Fruit fly (Drosophila melanogaster) whole organism, embryonic: ENCODE results near the gene CG8765.

Experiments
- ATbp ChIP-seq: fragments of 200-800 bp; sonication (Bioruptor generic); optimal IDR thresholded peaks from 2 replicates; lab custom pipeline; 2017; ENCODE audit warnings: missing biosample characterization, mild to moderate bottlenecking, missing genetic modification characterization, missing genetic modification reagents
- Awh ChIP-seq: fragments of 200-800 bp; sonication (Bioruptor generic); IDR thresholded peaks from 2 replicates; pipeline ENCODE4, ENCODE4 v1.3.6; 2022; ENCODE audit warnings: missing biosample characterization, missing genetic modification characterization
- BtbVII ChIP-seq: fragments of 200-800 bp; sonication (Bioruptor generic); optimal IDR thresholded peaks from 3 replicates; lab custom pipeline; 2017; ENCODE audit warnings: missing biosample characterization, mild to moderate bottlenecking, missing genetic modification characterization
- CG1024 ChIP-seq: fragments of 200-800 bp; sonication (Bioruptor generic); IDR thresholded peaks from 2 replicates; pipeline ENCODE4 v1.3.6; 2022; ENCODE audit warnings: missing biosample characterization, missing genetic modification characterization
- CG10565 ChIP-seq: fragments of 200-800 bp; sonication (Bioruptor generic); optimal IDR thresholded peaks from 3 replicates; lab custom pipeline; 2016; ENCODE audit warnings: missing biosample characterization, mild to moderate bottlenecking, missing genetic modification characterization
- CG10979 ChIP-seq: fragments of 200-800 bp; sonication (Bioruptor generic); optimal IDR thresholded peaks from 2 replicates; lab custom pipeline; 2018; ENCODE audit warnings: missing biosample characterization, mild to moderate bottlenecking, missing genetic modification characterization, moderate library complexity
- CG11723 ChIP-seq: fragments of 200-800 bp; sonication (Bioruptor generic); optimal IDR thresholded peaks from 2 replicates; lab custom pipeline; 2017; ENCODE audit warnings: missing biosample characterization, mild to moderate bottlenecking, missing genetic modification characterization
- CG13287 ChIP-seq: fragments of 200-800 bp; sonication (Bioruptor generic); IDR thresholded peaks from 2 replicates; pipeline ENCODE4 v1.3.6; 2022; ENCODE audit warnings: missing biosample characterization, missing genetic modification characterization; ENCODE audit not compliant: partially characterized antibody
- CG15073 ChIP-seq: fragments of 200-800 bp; sonication (Bioruptor generic); optimal IDR thresholded peaks from 2 replicates; lab custom pipeline; 2016; ENCODE audit warnings: missing biosample characterization, missing genetic modification characterization
- CG17186 ChIP-seq: fragments of 200-800 bp; sonication (Bioruptor generic); optimal IDR thresholded peaks from 3 replicates; lab custom pipeline; 2017; ENCODE audit warnings: missing biosample characterization, missing genetic modification reagents, missing genetic modification characterization
- CG17359 ChIP-seq: fragments of 200-800 bp; sonication (Bioruptor generic); optimal IDR thresholded peaks from 3 replicates; lab custom pipeline; 2018; ENCODE audit warnings: missing biosample characterization, mild to moderate bottlenecking, missing genetic modification characterization, moderate library complexity
- CG17385 ChIP-seq: fragments of 200-800 bp; sonication (Bioruptor generic); optimal IDR thresholded peaks from 3 replicates; lab custom pipeline; 2018; ENCODE audit warnings: missing biosample characterization, mild to moderate bottlenecking, missing genetic modification characterization
- CG18599 ChIP-seq: fragments of 200-800 bp; sonication (Bioruptor generic); optimal IDR thresholded peaks from 3 replicates; lab custom pipeline; 2017; ENCODE audit warnings: missing biosample characterization, missing genetic modification characterization, mild to moderate bottlenecking, moderate library complexity, missing genetic modification reagents
- CG33557 ChIP-seq: fragments of 200-800 bp; sonication (Bioruptor generic); optimal IDR thresholded peaks from 2 replicates; lab custom pipeline; 2019; ENCODE audit warnings: missing biosample characterization, mild to moderate bottlenecking, missing genetic modification characterization, moderate library complexity
- CG3995 ChIP-seq: fragments of 200-800 bp; sonication (Bioruptor generic); optimal IDR thresholded peaks from 3 replicates; lab custom pipeline; 2016; ENCODE audit warnings: missing biosample characterization, missing genetic modification characterization
- CG43689 ChIP-seq: fragments of 200-800 bp; sonication (Bioruptor generic); IDR thresholded peaks from 2 replicates; pipeline ENCODE4 v1.3.6; 2022; ENCODE audit warnings: missing biosample characterization, missing genetic modification characterization
- CG6654 ChIP-seq: fragments of 200-800 bp; sonication (Bioruptor generic); optimal IDR thresholded peaks from 2 replicates; lab custom pipeline; 2017; ENCODE audit warnings: missing biosample characterization, mild to moderate bottlenecking, missing genetic modification characterization
- CG6765 ChIP-seq: fragments of 200-800 bp; sonication (Bioruptor generic); optimal IDR thresholded peaks from 3 replicates; lab custom pipeline; 2017; ENCODE audit warnings: missing biosample characterization, mild to moderate bottlenecking, missing genetic modification characterization
- CG7963 ChIP-seq: fragments of 200-800 bp; sonication (Bioruptor generic); IDR thresholded peaks from 3 replicates; pipeline ENCODE4 v1.3.6; 2022; ENCODE audit warnings: missing biosample characterization, missing genetic modification characterization; ENCODE audit not compliant: partially characterized antibody
- CoRest ChIP-seq: fragments of 200-800 bp; sonication (Bioruptor generic); optimal IDR thresholded peaks from 3 replicates; lab custom pipeline; 2018; ENCODE audit warnings: missing biosample characterization, mild to moderate bottlenecking, missing genetic modification characterization, moderate library complexity
- CrebB ChIP-seq: fragments of 200-800 bp; sonication (Bioruptor generic); optimal IDR thresholded peaks from 3 replicates; lab custom pipeline; 2018; ENCODE audit warnings: missing biosample characterization, mild to moderate bottlenecking, missing genetic modification characterization
- D ChIP-seq, 2 experiments: fragments of 200-800 bp in 1 of 2; fragments of >200 bp in 1 of 2; sonication (Bioruptor generic) in 1 of 2; optimal IDR thresholded peaks; 2 replicates in 1 of 2; 3 replicates in 1 of 2; lab custom pipeline; 2017; ENCODE audit warnings: mild to moderate bottlenecking in 1 of 2, missing biosample characterization in 1 of 2, missing genetic modification characterization in 1 of 2, missing genetic modification reagents in 1 of 2
- D19A ChIP-seq: fragments of 200-800 bp; optimal IDR thresholded peaks from 3 replicates; lab custom pipeline; 2019; ENCODE audit warnings: missing biosample characterization, mild to moderate bottlenecking, missing genetic modification characterization, moderate library complexity
- Drgx ChIP-seq: fragments of 200-800 bp; sonication (Bioruptor generic); IDR thresholded peaks from 2 replicates; pipeline ENCODE4 v1.3.6; 2022; ENCODE audit warnings: missing biosample characterization, missing genetic modification characterization
- E2f1 ChIP-seq: fragments of 200-800 bp; sonication (Bioruptor generic); IDR thresholded peaks from 2 replicates; pipeline ENCODE4 v1.3.6; 2022; ENCODE audit warnings: missing biosample characterization, missing genetic modification characterization
- ERR ChIP-seq: fragments of 200-800 bp; sonication (Bioruptor generic); optimal IDR thresholded peaks from 2 replicates; lab custom pipeline; 2016; ENCODE audit warnings: missing biosample characterization, missing genetic modification characterization
- Mrtf ChIP-seq: fragments of 200-800 bp; sonication (Bioruptor generic); IDR thresholded peaks from 3 replicates; pipeline ENCODE4 v1.3.6; 2022; ENCODE audit warnings: missing biosample characterization, missing genetic modification characterization
- Scr ChIP-seq: fragments of 200-800 bp; sonication (Bioruptor generic); IDR thresholded peaks from 2 replicates; pipeline ENCODE4 v1.3.6; 2022; ENCODE audit warnings: missing biosample characterization, missing genetic modification characterization; ENCODE audit not compliant: partially characterized antibody
- ase ChIP-seq: fragments of 200-800 bp; sonication (Bioruptor generic); IDR thresholded peaks from 3 replicates; pipeline ENCODE4 v1.3.6; 2022; ENCODE audit warnings: missing biosample characterization, missing genetic modification characterization
- bowl ChIP-seq: fragments of 200-800 bp; sonication (Bioruptor generic); IDR thresholded peaks from 2 replicates; pipeline ENCODE4 v1.3.6; 2022; ENCODE audit warnings: missing biosample characterization, missing genetic modification characterization
- bsh ChIP-seq, 2 experiments: fragments of 200-800 bp; sonication (Bioruptor generic); optimal IDR thresholded peaks; 2 replicates each; lab custom pipeline; 2017 to 2018; ENCODE audit warnings: mild to moderate bottlenecking in 2 of 2, missing biosample characterization in 2 of 2, missing genetic modification characterization in 2 of 2, moderate library complexity in 1 of 2
- cg ChIP-seq: fragments of 200-800 bp; sonication (Bioruptor generic); optimal IDR thresholded peaks from 3 replicates; lab custom pipeline; 2019; ENCODE audit warnings: missing biosample characterization, mild to moderate bottlenecking, missing genetic modification characterization, moderate library complexity
- cwo ChIP-seq: fragments of 200-800 bp; sonication (Bioruptor generic); optimal IDR thresholded peaks from 3 replicates; lab custom pipeline; 2017; ENCODE audit warnings: missing biosample characterization, missing genetic modification characterization, mild to moderate bottlenecking, moderate library complexity, missing genetic modification reagents
- grn ChIP-seq: fragments of 200-800 bp; sonication (Bioruptor generic); optimal IDR thresholded peaks from 3 replicates; lab custom pipeline; 2017; ENCODE audit warnings: missing biosample characterization, missing genetic modification characterization
- gsb-n ChIP-seq: fragments of 200-800 bp; sonication (Bioruptor generic); optimal IDR thresholded peaks from 3 replicates; lab custom pipeline; 2018; ENCODE audit warnings: missing biosample characterization, mild to moderate bottlenecking, missing genetic modification characterization
- inv ChIP-seq: fragments of 200-800 bp; sonication (Bioruptor generic); IDR thresholded peaks from 2 replicates; pipeline ENCODE4 v1.3.6; 2022; ENCODE audit warnings: missing biosample characterization, missing genetic modification characterization; ENCODE audit not compliant: partially characterized antibody
- lov ChIP-seq, 2 experiments: fragments of 200-800 bp in 1 of 2; fragments of >200 bp in 1 of 2; sonication (Bioruptor generic) in 1 of 2; IDR thresholded peaks in 1 of 2; optimal IDR thresholded peaks in 1 of 2; 2 replicates in 1 of 2; 3 replicates in 1 of 2; pipeline versions ENCODE4 v1.3.6 to Lab custom; 2017 to 2022; ENCODE audit warnings: missing biosample characterization in 1 of 2, missing genetic modification characterization in 1 of 2
- nerfin-2 ChIP-seq: fragments of 200-800 bp; sonication (Bioruptor generic); IDR thresholded peaks from 2 replicates; pipeline ENCODE4 v1.3.6; 2022; ENCODE audit warnings: missing biosample characterization, missing genetic modification characterization; ENCODE audit not compliant: partially characterized antibody
- pan ChIP-seq, 4 experiments: fragments of >200 bp in 3 of 4; fragments of 200-800 bp in 1 of 4; sonication (Bioruptor generic) in 1 of 4; optimal IDR thresholded peaks in 3 of 4; IDR thresholded peaks in 1 of 4; 2 replicates each; pipeline versions ENCODE4 v1.3.6 to Lab custom; 2017 to 2022; ENCODE audit warnings: missing biosample characterization in 2 of 4, missing genetic modification characterization in 2 of 4, mixed read lengths in 1 of 4
- peb ChIP-seq: fragments of 200-800 bp; sonication (Bioruptor generic); IDR thresholded peaks from 2 replicates; pipeline ENCODE4 v1.3.6; 2022; ENCODE audit warnings: missing biosample characterization, missing genetic modification characterization
- pfk ChIP-seq: fragments of 200-800 bp; sonication (Bioruptor generic); optimal IDR thresholded peaks from 2 replicates; lab custom pipeline; 2018; ENCODE audit warnings: missing biosample characterization, mild to moderate bottlenecking, missing genetic modification characterization, moderate library complexity
- schlank ChIP-seq: fragments of 200-800 bp; sonication (Bioruptor generic); optimal IDR thresholded peaks from 2 replicates; lab custom pipeline; 2018; ENCODE audit warnings: missing biosample characterization, mild to moderate bottlenecking, missing genetic modification characterization
- scrt ChIP-seq: fragments of 200-800 bp; sonication (Bioruptor generic); optimal IDR thresholded peaks from 2 replicates; lab custom pipeline; 2018; ENCODE audit warnings: missing biosample characterization, mild to moderate bottlenecking, missing genetic modification characterization, moderate library complexity
- sna ChIP-seq: fragments of 200-800 bp; sonication (Bioruptor generic); IDR thresholded peaks from 2 replicates; pipeline ENCODE4 v1.3.6; 2022; ENCODE audit warnings: missing biosample characterization, missing genetic modification characterization; ENCODE audit not compliant: partially characterized antibody
- trem ChIP-seq: fragments of 200-800 bp; optimal IDR thresholded peaks from 3 replicates; lab custom pipeline; 2019; ENCODE audit warnings: missing biosample characterization, mild to moderate bottlenecking, missing genetic modification characterization, moderate library complexity
- z ChIP-seq: fragments of 200-800 bp; sonication (Bioruptor generic); IDR thresholded peaks from 3 replicates; pipeline ENCODE4 v1.3.6; 2022; ENCODE audit warnings: missing biosample characterization, missing genetic modification characterization
- zen2 ChIP-seq: fragments of 200-800 bp; sonication (Bioruptor generic); IDR thresholded peaks from 3 replicates; pipeline ENCODE4 v1.3.6; 2022; ENCODE audit warnings: missing biosample characterization, missing genetic modification characterization; ENCODE audit not compliant: partially characterized antibody

The CG8765 gene

dm6 chr3L:19687200-19687687 lies at the start of gene CG8765, which contains the start of gene Gbeta76C (continued):
- TF ChIP-seq D (optimal IDR thresholded peaks at IDR 0.05; lab: Kevin White, UChicago) (peak; percentile 16), D (GFP tag; optimal IDR thresholded peaks at IDR 0.05; lab: Kevin White, UChicago) (no peak), CG17359 (no peak), Awh (no peak), CG3995 (GFP tag; lab: Kevin White, UChicago) (peak; percentile 1), cg (GFP tag; lab: Kevin White, UChicago) (no peak), nerfin-2 (no peak), BtbVII (GFP tag; lab: Kevin White, UChicago) (no peak), CG6654 (GFP tag; lab: Kevin White, UChicago) (no peak), CrebB (tag; lab: Kevin White, UChicago) (peak; percentile 14), scrt (GFP tag; lab: Kevin White, UChicago) (no peak), zen2 (GFP tag; lab: Robert Waterston, UW) (no peak; the same call in 2 of the 3 replicates), bowl (GFP tag; lab: Robert Waterston, UW) (no peak), CG10565 (GFP tag; lab: Kevin White, UChicago) (no peak), gsb-n (no peak), sna (GFP tag; lab: Robert Waterston, UW) (no peak), pan (optimal IDR thresholded peaks at IDR 0.05; lab: Kevin White, UChicago) (no peak), pan (GFP tag; optimal IDR thresholded peaks at IDR 0.05 in 1 of 2, IDR thresholded peaks at IDR 0.05 in 1 of 2) (no peak), CG18599 (GFP tag; lab: Kevin White, UChicago) (no peak), CG13287 (GFP tag; lab: Robert Waterston, UW) (peak; percentile 74), D19A (tag; lab: Kevin White, UChicago) (no peak), Scr (GFP tag; lab: Robert Waterston, UW) (peak; percentile 31; the same call in 1 of the 2 replicates), grn (no peak), peb (GFP tag; lab: Robert Waterston, UW) (no peak), CG17385 (GFP tag; lab: Kevin White, UChicago) (no peak), CG10979 (peak; percentile 18), schlank (tag; lab: Kevin White, UChicago) (no peak), CG7963 (GFP tag; lab: Robert Waterston, UW) (no peak), pfk (GFP tag; lab: Kevin White, UChicago) (no peak), inv (GFP tag; lab: Robert Waterston, UW) (peak; percentile 16; the same call in 1 of the 2 replicates), ERR (GFP tag; lab: Kevin White, UChicago) (peak; percentile 14), CG43689 (GFP tag; lab: Robert Waterston, UW) (no peak), ATbp (GFP tag; lab: Kevin White, UChicago) (no peak), CG17186 (GFP tag; lab: Kevin White, UChicago) (peak; percentile 90), CG15073 (GFP tag; lab: Kevin White, UChicago) (no peak), CG11723 (no peak), CG1024 (GFP tag; lab: Robert Waterston, UW) (no peak), z (GFP tag; lab: Robert Waterston, UW) (peak; percentile 27; the same call in 1 of the 3 replicates), lov (optimal IDR thresholded peaks at IDR 0.05; lab: Kevin White, UChicago) (no peak), lov (GFP tag; IDR thresholded peaks at IDR 0.05; lab: Robert Waterston, UW) (no peak), E2f1 (GFP tag; lab: Robert Waterston, UW) (peak; percentile 60), CG6765 (no peak), bsh (GFP tag; optimal IDR thresholded peaks at IDR 0.05; lab: Kevin White, UChicago) (no peak), cwo (GFP tag; lab: Kevin White, UChicago) (no peak), CG33557 (GFP tag; lab: Kevin White, UChicago) (no peak), Mrtf (GFP tag; lab: Robert Waterston, UW) (no peak), CoRest (tag; lab: Kevin White, UChicago) (peak; percentile 38), Drgx (GFP tag; lab: Robert Waterston, UW) (no peak), trem (tag; lab: Kevin White, UChicago) (peak; percentile 100), ase (GFP tag; lab: Robert Waterston, UW) (no peak)
